Worm (Caenorhabditis elegans) whole organism, mixed stage, embryonic: ENCODE results near the gene scd-2.

Experiments used
- blmp-1 ChIP-seq: fragments of 150-350 bp; optimal IDR thresholded peaks from 2 replicates; lab custom pipeline; 2014; ENCODE audit warnings: missing biosample characterization, missing genetic modification characterization
- ces-1 ChIP-seq: fragments of 150-350 bp; optimal IDR thresholded peaks from 2 replicates; lab custom pipeline; 2014; ENCODE audit warnings: missing biosample characterization, missing genetic modification reagents, missing genetic modification characterization
- cnd-1 ChIP-seq: fragments of 200-800 bp; sonication (Bioruptor generic); optimal IDR thresholded peaks from 2 replicates; lab custom pipeline; 2018; ENCODE audit warnings: mild to moderate bottlenecking, missing genetic modification characterization, missing compliant biosample characterization
- flh-1 ChIP-seq: fragments of 200-800 bp; sonication (Bioruptor generic); optimal IDR thresholded peaks from 2 replicates; lab custom pipeline; 2018; ENCODE audit warnings: mild to moderate bottlenecking, missing genetic modification characterization, moderate library complexity, missing compliant biosample characterization
- ham-2 ChIP-seq: fragments of 200-800 bp; sonication (Bioruptor generic); optimal IDR thresholded peaks from 2 replicates; lab custom pipeline; 2018; ENCODE audit warnings: mild to moderate bottlenecking, missing genetic modification characterization, missing compliant biosample characterization
- lin-13 ChIP-seq: fragments of 150-350 bp; optimal IDR thresholded peaks from 2 replicates; lab custom pipeline; 2014; ENCODE audit warnings: missing biosample characterization, missing genetic modification characterization
- lsy-2 ChIP-seq: fragments of 150-350 bp; optimal IDR thresholded peaks from 2 replicates; lab custom pipeline; 2014; ENCODE audit warnings: missing biosample characterization, missing genetic modification characterization
- mep-1 ChIP-seq: fragments of 150-350 bp; optimal IDR thresholded peaks from 2 replicates; lab custom pipeline; 2017; ENCODE audit warnings: missing biosample characterization, missing genetic modification reagents, missing genetic modification characterization, inconsistent platforms
- nhr-12 ChIP-seq: fragments of 150-350 bp; optimal IDR thresholded peaks from 2 replicates; lab custom pipeline; 2014; ENCODE audit warnings: missing biosample characterization, missing genetic modification characterization
- pha-4 ChIP-seq: fragments of 150-350 bp; optimal IDR thresholded peaks from 2 replicates; lab custom pipeline; 2018; ENCODE audit warnings: missing biosample characterization, missing genetic modification reagents, missing genetic modification characterization
- sptf-1 ChIP-seq: sonication (generic microtip); optimal IDR thresholded peaks from 2 replicates; lab custom pipeline; 2017; ENCODE audit warnings: mild to moderate bottlenecking, missing genetic modification characterization, moderate library complexity, missing compliant biosample characterization
- unc-62 ChIP-seq: fragments of 150-350 bp; optimal IDR thresholded peaks from 2 replicates; lab custom pipeline; 2014; ENCODE audit warnings: missing biosample characterization, missing genetic modification reagents, missing genetic modification characterization
- ztf-11 ChIP-seq: fragments of 150-350 bp; optimal IDR thresholded peaks from 2 replicates; lab custom pipeline; 2014; ENCODE audit warnings: missing biosample characterization, missing genetic modification characterization

- no peak for TF ChIP-seq unc-62 (GFP tag; lab: Kevin White, UChicago)
- TF ChIP-seq blmp-1 (tag; lab: Kevin White, UChicago) = no peak
- no peak for TF ChIP-seq ces-1 (GFP tag; lab: Kevin White, UChicago)
- no peak for TF ChIP-seq flh-1 (GFP tag; lab: Kevin White, UChicago)
- TF ChIP-seq sptf-1 (tag; lab: Kevin White, UChicago) = no peak
- TF ChIP-seq lin-13 (tag; lab: Kevin White, UChicago) = no peak
- no peak for TF ChIP-seq lsy-2 (tag; lab: Kevin White, UChicago)
- TF ChIP-seq cnd-1 (tag; lab: Kevin White, UChicago) = no peak
- no peak for TF ChIP-seq ham-2 (GFP tag; lab: Kevin White, UChicago)
- no peak for TF ChIP-seq mep-1 (tag; lab: Kevin White, UChicago)
- no peak for TF ChIP-seq pha-4 (tag; lab: Kevin White, UChicago)
- TF ChIP-seq nhr-12 (tag; lab: Kevin White, UChicago) = no peak
- TF ChIP-seq ztf-11 (tag; lab: Kevin White, UChicago) = no peak
Observed at ce11 chrV:6602556-6603062, 30.4 kb upstream of the scd-2 start, which contains the start of gene ZK1055.6.
